Worm (Caenorhabditis elegans): ENCODE measurements around the gene cex-2.

DNA sequence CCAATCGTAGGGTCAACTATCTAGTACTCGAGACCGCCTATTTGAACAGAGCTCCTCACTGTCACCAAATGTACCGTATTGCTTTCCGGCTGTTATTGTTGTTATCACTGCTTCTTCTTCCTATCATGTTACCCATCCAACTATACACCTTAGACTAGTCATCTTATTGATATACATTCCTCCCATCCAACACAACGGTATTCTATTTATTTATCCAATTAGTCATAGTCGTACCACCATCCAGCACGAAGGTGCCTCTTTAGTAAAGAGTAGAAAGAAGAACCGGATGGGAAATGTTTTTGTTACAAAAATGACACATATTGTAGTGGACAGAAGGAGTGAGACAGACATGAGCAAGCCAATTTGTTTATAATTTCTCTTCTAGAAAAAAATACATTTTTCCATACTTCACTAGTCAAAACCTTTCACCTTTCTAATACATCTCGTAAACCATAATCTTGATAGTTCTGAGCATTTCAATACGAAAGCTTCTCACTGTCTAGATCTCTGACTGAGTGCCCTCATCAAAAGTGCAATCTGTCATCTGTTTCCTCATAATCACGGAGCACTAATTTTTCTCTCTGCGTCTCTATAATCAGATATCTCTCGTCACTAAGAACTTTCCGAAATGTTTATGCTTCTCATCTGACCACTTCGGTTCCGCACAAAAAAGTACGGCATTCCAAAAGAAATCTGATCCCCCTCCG, 24.9 kb downstream of the cex-2 start:
- TF ChIP-seq elt-3 (tag; optimal IDR thresholded peaks at IDR 0.05) (no peak), lin-32 (GFP tag; optimal IDR thresholded peaks at IDR 0.05) (no peak), nhr-237 (tag; optimal IDR thresholded peaks at IDR 0.05) (no peak), mab-5 (tag; optimal IDR thresholded peaks at IDR 0.05) (no peak), hlh-1 (tag; optimal IDR thresholded peaks at IDR 0.05) (no peak), snpc-4 (tag; optimal IDR thresholded peaks at IDR 0.05) (no peak)
